Worm (Caenorhabditis elegans): ENCODE results near the gene msra-1.

- TF ChIP-seq ref-1 (GFP tag; conservative IDR thresholded peaks at IDR 0.05) (no peak), cog-1 (tag; optimal IDR thresholded peaks at IDR 0.05) (no peak), flt-1 (GFP tag; IDR thresholded peaks at IDR 0.05) (no peak), ztf-23 (GFP tag; IDR thresholded peaks at IDR 0.05) (no peak), med-1 (GFP tag; optimal IDR thresholded peaks at IDR 0.05; ENCODE audit: insufficient read depth) (no peak)
These were observed 26.5 kb upstream of the msra-1 start for ce11 chrII:7390335-7390734.
